Worm (Caenorhabditis elegans) whole organism, mixed stage, embryonic: ENCODE results near the gene fbxa-4.

Source experiments
- M03D4.4 ChIP-seq: sonication (generic microtip); optimal IDR thresholded peaks from 2 replicates; lab custom pipeline; 2017; ENCODE audit warnings: mild to moderate bottlenecking, missing genetic modification characterization, missing compliant biosample characterization
- bed-3 ChIP-seq: fragments of 200-800 bp; sonication (Bioruptor generic); optimal IDR thresholded peaks from 3 replicates; lab custom pipeline; 2018; ENCODE audit warnings: mild to moderate bottlenecking, missing genetic modification characterization, moderate library complexity, missing compliant biosample characterization
- blmp-1 ChIP-seq: fragments of 150-350 bp; optimal IDR thresholded peaks from 2 replicates; lab custom pipeline; 2014; ENCODE audit warnings: missing biosample characterization, missing genetic modification characterization
- ceh-39 ChIP-seq: fragments of 150-350 bp; optimal IDR thresholded peaks from 2 replicates; lab custom pipeline; 2014; ENCODE audit warnings: missing biosample characterization, missing genetic modification characterization
- ceh-43 ChIP-seq: fragments of 200-800 bp; sonication (Bioruptor generic); optimal IDR thresholded peaks from 2 replicates; lab custom pipeline; 2018; ENCODE audit warnings: mild to moderate bottlenecking, missing genetic modification characterization, moderate library complexity, missing compliant biosample characterization
- ceh-83 ChIP-seq: fragments of 200-800 bp; sonication (Bioruptor generic); optimal IDR thresholded peaks from 2 replicates; lab custom pipeline; 2018; ENCODE audit warnings: mild to moderate bottlenecking, missing genetic modification characterization, missing compliant biosample characterization
- ces-1 ChIP-seq: fragments of 150-350 bp; optimal IDR thresholded peaks from 2 replicates; lab custom pipeline; 2014; ENCODE audit warnings: missing biosample characterization, missing genetic modification reagents, missing genetic modification characterization
- cnd-1 ChIP-seq: fragments of 200-800 bp; sonication (Bioruptor generic); optimal IDR thresholded peaks from 2 replicates; lab custom pipeline; 2018; ENCODE audit warnings: mild to moderate bottlenecking, missing genetic modification characterization, missing compliant biosample characterization
- drap-1 ChIP-seq: fragments of 200-800 bp; sonication (Bioruptor generic); optimal IDR thresholded peaks from 3 replicates; lab custom pipeline; 2018; ENCODE audit warnings: mild to moderate bottlenecking, missing genetic modification characterization, missing compliant biosample characterization
- elt-1 ChIP-seq: sonication (generic microtip); optimal IDR thresholded peaks from 2 replicates; lab custom pipeline; 2017; ENCODE audit warnings: missing genetic modification characterization, mild to moderate bottlenecking, missing compliant biosample characterization, antibody characterized with exemption, moderate library complexity, borderline replicate concordance; ENCODE audit not compliant: insufficient read depth
- elt-3 ChIP-seq: fragments of 150-350 bp; optimal IDR thresholded peaks from 2 replicates; lab custom pipeline; 2014; ENCODE audit warnings: missing biosample characterization, missing genetic modification characterization
- flh-1 ChIP-seq: fragments of 200-800 bp; sonication (Bioruptor generic); optimal IDR thresholded peaks from 2 replicates; lab custom pipeline; 2018; ENCODE audit warnings: mild to moderate bottlenecking, missing genetic modification characterization, moderate library complexity, missing compliant biosample characterization
- ham-2 ChIP-seq: fragments of 200-800 bp; sonication (Bioruptor generic); optimal IDR thresholded peaks from 2 replicates; lab custom pipeline; 2018; ENCODE audit warnings: mild to moderate bottlenecking, missing genetic modification characterization, missing compliant biosample characterization
- hlh-1 ChIP-seq: fragments of 150-350 bp; optimal IDR thresholded peaks from 2 replicates; lab custom pipeline; 2014; ENCODE audit warnings: missing biosample characterization, missing genetic modification reagents, missing genetic modification characterization
- lin-13 ChIP-seq: fragments of 150-350 bp; optimal IDR thresholded peaks from 2 replicates; lab custom pipeline; 2014; ENCODE audit warnings: missing biosample characterization, missing genetic modification characterization
- lin-32 ChIP-seq: fragments of 200-800 bp; sonication (Bioruptor generic); optimal IDR thresholded peaks from 2 replicates; lab custom pipeline; 2018; ENCODE audit warnings: mild to moderate bottlenecking, missing genetic modification characterization, missing compliant biosample characterization
- mab-5 ChIP-seq: fragments of 150-350 bp; optimal IDR thresholded peaks from 2 replicates; lab custom pipeline; 2014; ENCODE audit warnings: missing biosample characterization, missing genetic modification characterization
- mep-1 ChIP-seq: fragments of 150-350 bp; optimal IDR thresholded peaks from 2 replicates; lab custom pipeline; 2017; ENCODE audit warnings: missing biosample characterization, missing genetic modification reagents, missing genetic modification characterization, inconsistent platforms
- mls-2 ChIP-seq: sonication (generic microtip); optimal IDR thresholded peaks from 2 replicates; lab custom pipeline; 2016; ENCODE audit warnings: mild to moderate bottlenecking, missing genetic modification characterization, moderate library complexity, missing compliant biosample characterization
- nhr-12 ChIP-seq: fragments of 150-350 bp; optimal IDR thresholded peaks from 2 replicates; lab custom pipeline; 2014; ENCODE audit warnings: missing biosample characterization, missing genetic modification characterization
- nhr-2 ChIP-seq: fragments of 150-350 bp; optimal IDR thresholded peaks from 2 replicates; lab custom pipeline; 2014; ENCODE audit warnings: missing biosample characterization, missing genetic modification characterization
- nhr-237 ChIP-seq: fragments of 150-350 bp; optimal IDR thresholded peaks from 2 replicates; lab custom pipeline; 2014; ENCODE audit warnings: missing biosample characterization, missing genetic modification characterization
- nhr-28 ChIP-seq: fragments of 150-350 bp; optimal IDR thresholded peaks from 2 replicates; lab custom pipeline; 2014; ENCODE audit warnings: missing biosample characterization, missing genetic modification characterization
- nhr-76 ChIP-seq: sonication (generic microtip); optimal IDR thresholded peaks from 2 replicates; lab custom pipeline; 2017; ENCODE audit warnings: missing biosample characterization, missing genetic modification characterization
- pha-4 ChIP-seq: fragments of 150-350 bp; optimal IDR thresholded peaks from 2 replicates; lab custom pipeline; 2018; ENCODE audit warnings: missing biosample characterization, missing genetic modification reagents, missing genetic modification characterization
- sem-2 ChIP-seq: fragments of 200-800 bp; sonication (Bioruptor generic); optimal IDR thresholded peaks from 2 replicates; lab custom pipeline; 2018; ENCODE audit warnings: mild to moderate bottlenecking, missing genetic modification characterization, missing compliant biosample characterization
- snpc-4 ChIP-seq: fragments of 150-350 bp; optimal IDR thresholded peaks from 2 replicates; lab custom pipeline; 2014; ENCODE audit warnings: missing biosample characterization, missing genetic modification characterization
- sptf-1 ChIP-seq: sonication (generic microtip); optimal IDR thresholded peaks from 2 replicates; lab custom pipeline; 2017; ENCODE audit warnings: mild to moderate bottlenecking, missing genetic modification characterization, moderate library complexity, missing compliant biosample characterization
- unc-120 ChIP-seq: sonication (generic microtip); optimal IDR thresholded peaks from 2 replicates; lab custom pipeline; 2017; ENCODE audit warnings: missing genetic modification characterization, missing compliant biosample characterization; ENCODE audit not compliant: poor library complexity, severe bottlenecking
- unc-39 ChIP-seq: fragments of 150-350 bp; optimal IDR thresholded peaks from 2 replicates; lab custom pipeline; 2014; ENCODE audit warnings: missing biosample characterization, missing genetic modification characterization
- unc-62 ChIP-seq: fragments of 150-350 bp; optimal IDR thresholded peaks from 2 replicates; lab custom pipeline; 2014; ENCODE audit warnings: missing biosample characterization, missing genetic modification reagents, missing genetic modification characterization
- zip-8 ChIP-seq: fragments of 150-350 bp; optimal IDR thresholded peaks from 2 replicates; lab custom pipeline; 2014; ENCODE audit warnings: missing biosample characterization, missing genetic modification characterization
- ztf-11 ChIP-seq: fragments of 150-350 bp; optimal IDR thresholded peaks from 2 replicates; lab custom pipeline; 2014; ENCODE audit warnings: missing biosample characterization, missing genetic modification characterization

fbxa-4 gene

DNA sequence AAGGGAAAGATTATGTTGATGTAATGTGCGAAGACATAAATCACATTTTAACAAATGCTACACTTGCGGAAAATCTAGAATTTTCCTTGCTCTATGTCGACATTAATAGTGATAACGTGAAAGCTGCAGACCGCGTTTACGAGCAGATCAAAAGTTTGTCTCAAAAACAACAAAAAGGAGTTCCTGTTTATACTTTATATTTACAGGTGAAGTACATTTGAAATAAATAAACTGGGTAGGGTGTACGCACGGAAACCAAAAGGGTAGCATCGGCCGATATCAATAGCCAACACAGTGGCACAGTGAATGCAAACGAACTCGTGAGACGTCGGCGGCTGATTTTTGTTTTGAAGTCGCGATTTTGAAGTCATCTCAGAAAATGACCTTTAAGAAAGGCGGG, 7.1 kb upstream of the fbxa-4 start:
- TF ChIP-seq mep-1 (tag; lab: Kevin White, UChicago): no peak
- no peak for TF ChIP-seq unc-62 (GFP tag; lab: Kevin White, UChicago)
- TF ChIP-seq nhr-237 (tag; lab: Kevin White, UChicago): no peak
- TF ChIP-seq ztf-11 (tag; lab: Kevin White, UChicago): no peak
- TF ChIP-seq nhr-12 (tag; lab: Kevin White, UChicago): no peak
- no peak for TF ChIP-seq ceh-39
- no peak for TF ChIP-seq snpc-4 (tag; lab: Kevin White, UChicago)
- TF ChIP-seq elt-1 (tag; lab: Kevin White, UChicago): no peak
- TF ChIP-seq sem-2 (GFP tag; lab: Kevin White, UChicago): no peak
- no peak for TF ChIP-seq nhr-2 (tag; lab: Kevin White, UChicago)
- TF ChIP-seq zip-8 (tag; lab: Kevin White, UChicago): no peak
- TF ChIP-seq drap-1 (GFP tag; lab: Kevin White, UChicago): no peak
- TF ChIP-seq nhr-76: no peak
- no peak for TF ChIP-seq cnd-1 (tag; lab: Kevin White, UChicago)
- no peak for TF ChIP-seq ham-2
- TF ChIP-seq lin-32: no peak

DNA sequence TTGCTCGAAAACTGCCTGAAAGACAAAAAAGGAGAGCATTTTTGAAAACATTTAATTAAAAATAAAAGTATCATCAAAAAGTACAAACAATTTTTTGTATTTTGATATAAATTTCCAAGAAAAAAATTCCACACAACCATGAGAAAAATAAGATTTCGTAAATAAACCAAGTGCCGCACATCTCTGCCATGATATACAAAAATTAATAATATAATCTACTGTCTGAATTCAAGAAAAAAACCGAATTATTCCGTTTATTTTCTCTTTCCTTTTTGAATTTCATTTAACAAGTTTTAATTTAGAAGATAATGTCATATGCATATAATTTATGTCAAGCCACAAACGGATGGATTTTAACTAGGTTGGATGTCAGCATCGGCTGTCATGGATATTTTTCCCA, 6.6 kb upstream of the fbxa-4 start, which contains the start of gene F42G2.2:
Gene F42G2.2 (plus strand): TSS at position 301 of the 400 bp plus-strand sequence.
- TF ChIP-seq mep-1 (tag; lab: Kevin White, UChicago) (no peak), drap-1 (GFP tag; lab: Kevin White, UChicago) (no peak), lin-13 (tag; lab: Kevin White, UChicago) (no peak), ces-1 (no peak), unc-62 (GFP tag; lab: Kevin White, UChicago) (no peak), nhr-76 (no peak), M03D4.4 (tag; lab: Kevin White, UChicago) (no peak), unc-39 (no peak), nhr-237 (tag; lab: Kevin White, UChicago) (no peak), mab-5 (no peak), snpc-4 (tag; lab: Kevin White, UChicago) (no peak), unc-120 (tag; lab: Kevin White, UChicago) (no peak), lin-32 (no peak), bed-3 (GFP tag; lab: Kevin White, UChicago) (no peak), nhr-28 (tag; lab: Kevin White, UChicago) (no peak), ceh-83 (no peak), ham-2 (no peak), ceh-39 (no peak), zip-8 (tag; lab: Kevin White, UChicago) (no peak)

DNA sequence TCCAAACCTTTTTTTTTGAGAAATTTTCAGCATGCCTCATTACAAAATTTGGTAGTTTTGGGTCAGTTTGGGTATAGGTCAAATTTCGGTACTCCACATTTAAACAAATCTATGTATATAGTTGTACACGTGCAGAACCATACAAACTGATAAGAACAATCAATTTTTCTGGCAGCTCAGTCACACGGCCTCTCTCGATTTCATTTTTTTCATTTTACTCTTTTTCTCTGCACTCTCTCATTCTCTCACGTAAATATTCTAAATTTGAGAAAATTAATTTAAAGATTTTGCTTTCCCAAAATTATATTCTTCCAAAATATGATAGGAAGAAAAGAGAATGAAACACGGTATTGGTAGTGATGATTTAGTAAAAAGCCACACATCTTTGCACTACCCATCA, 5.9 kb upstream of the fbxa-4 start:
- TF ChIP-seq mep-1 (tag; lab: Kevin White, UChicago): no peak
- TF ChIP-seq nhr-237 (tag; lab: Kevin White, UChicago): no peak
- TF ChIP-seq drap-1 (GFP tag; lab: Kevin White, UChicago): no peak
- TF ChIP-seq ceh-43: no peak
- TF ChIP-seq ces-1: no peak
- no peak for TF ChIP-seq unc-39
- no peak for TF ChIP-seq flh-1 (GFP tag; lab: Kevin White, UChicago)
- no peak for TF ChIP-seq elt-1 (tag; lab: Kevin White, UChicago)
- no peak for TF ChIP-seq ham-2
- no peak for TF ChIP-seq ceh-39
- no peak for TF ChIP-seq ceh-83
- no peak for TF ChIP-seq elt-3
- no peak for TF ChIP-seq nhr-2 (tag; lab: Kevin White, UChicago)
- no peak for TF ChIP-seq pha-4
- no peak for TF ChIP-seq nhr-28 (tag; lab: Kevin White, UChicago)
- TF ChIP-seq zip-8 (tag; lab: Kevin White, UChicago): no peak
- TF ChIP-seq mls-2 (tag; lab: Kevin White, UChicago): no peak
- TF ChIP-seq bed-3 (GFP tag; lab: Kevin White, UChicago): no peak

DNA sequence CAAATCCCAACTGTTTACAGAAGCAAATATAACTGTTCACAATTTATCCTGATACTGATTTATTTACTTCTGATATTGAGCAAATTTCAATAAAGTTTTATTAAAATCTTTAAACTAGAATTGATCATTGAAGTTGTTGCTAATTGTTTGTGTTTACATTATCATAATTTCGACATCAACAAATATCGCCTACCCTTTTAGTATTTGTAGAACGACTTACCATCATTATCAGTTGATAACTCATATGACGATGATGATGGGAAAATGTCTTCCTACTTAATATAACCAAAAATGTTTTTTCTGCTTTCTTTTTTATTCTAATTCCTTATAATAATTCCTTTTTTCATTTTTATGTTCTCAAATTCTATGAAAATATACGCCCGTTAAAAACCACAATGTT, 5.4 kb upstream of the fbxa-4 start:
- TF ChIP-seq hlh-1 (tag; lab: Kevin White, UChicago): no peak
- TF ChIP-seq nhr-12 (tag; lab: Kevin White, UChicago): no peak
- TF ChIP-seq sptf-1 (tag; lab: Kevin White, UChicago): no peak
- TF ChIP-seq, all 35 proteins: peak for 0

DNA sequence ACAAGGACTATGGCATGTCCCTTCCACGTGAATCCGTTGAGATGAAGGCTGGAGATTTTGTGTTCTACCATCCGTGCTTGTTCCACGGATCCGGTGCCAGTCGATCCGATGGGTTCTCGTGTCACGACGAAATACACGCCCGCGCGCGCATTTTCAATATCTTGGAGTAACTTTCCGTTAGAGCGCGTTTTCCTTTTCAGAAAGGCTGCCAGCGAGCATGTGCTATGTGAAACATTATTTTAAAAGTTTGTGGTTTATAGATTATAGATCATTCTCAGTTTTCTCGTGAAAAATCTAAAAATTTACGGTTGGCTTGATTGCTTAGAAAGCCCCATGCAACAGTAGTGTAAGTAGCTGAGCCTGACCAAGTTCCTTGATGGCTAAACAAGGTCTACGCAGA, 3.5 kb upstream of the fbxa-4 start, which contains the start of gene fbxc-20:
Gene fbxc-20 (plus strand): TSS at position 301 of the 400 bp plus-strand sequence.
- TF ChIP-seq M03D4.4 (tag; lab: Kevin White, UChicago) (no peak), nhr-2 (tag; lab: Kevin White, UChicago) (no peak), ceh-39 (no peak), ceh-83 (no peak), blmp-1 (tag; lab: Kevin White, UChicago) (no peak), unc-120 (tag; lab: Kevin White, UChicago) (no peak), lin-32 (no peak), unc-62 (GFP tag; lab: Kevin White, UChicago) (no peak), sptf-1 (tag; lab: Kevin White, UChicago) (no peak), pha-4 (no peak), lin-13 (tag; lab: Kevin White, UChicago) (no peak), nhr-76 (no peak), ztf-11 (tag; lab: Kevin White, UChicago) (no peak), ham-2 (no peak), nhr-28 (tag; lab: Kevin White, UChicago) (no peak)
